Worm (Caenorhabditis elegans) whole organism, L2 larva: ENCODE measurements around the gene hecw-1.

Experiments used
- aly-2 ChIP-seq: fragments of 150-350 bp; optimal IDR thresholded peaks from 2 replicates; lab custom pipeline; 2014; ENCODE audit warnings: missing biosample characterization, missing genetic modification characterization
- ceh-16 ChIP-seq: fragments of 150-350 bp; optimal IDR thresholded peaks from 2 replicates; lab custom pipeline; 2014; ENCODE audit warnings: missing biosample characterization, missing genetic modification characterization
- elt-3 ChIP-seq: sonication (generic microtip); optimal IDR thresholded peaks from 2 replicates; lab custom pipeline; 2017; ENCODE audit warnings: missing biosample characterization, missing genetic modification characterization
- lin-39 ChIP-seq: fragments of 150-350 bp; optimal IDR thresholded peaks from 2 replicates; lab custom pipeline; 2014; ENCODE audit warnings: missing biosample characterization, missing genetic modification reagents, missing genetic modification characterization
- mab-5 ChIP-seq: fragments of 150-350 bp; optimal IDR thresholded peaks from 2 replicates; lab custom pipeline; 2014; ENCODE audit warnings: missing biosample characterization, missing genetic modification characterization
- nhr-12 ChIP-seq: fragments of 150-350 bp; optimal IDR thresholded peaks from 2 replicates; lab custom pipeline; 2014; ENCODE audit warnings: missing biosample characterization, missing genetic modification characterization
- skn-1 ChIP-seq: sonication (generic microtip); optimal IDR thresholded peaks from 2 replicates; lab custom pipeline; 2017; ENCODE audit warnings: missing biosample characterization, missing genetic modification characterization
- snpc-4 ChIP-seq: fragments of 150-350 bp; optimal IDR thresholded peaks from 2 replicates; lab custom pipeline; 2014; ENCODE audit warnings: missing biosample characterization, missing genetic modification characterization
- unc-39 ChIP-seq: fragments of 150-350 bp; optimal IDR thresholded peaks from 2 replicates; lab custom pipeline; 2014; ENCODE audit warnings: missing biosample characterization, missing genetic modification characterization
- zag-1 ChIP-seq: fragments of 150-350 bp; optimal IDR thresholded peaks from 2 replicates; lab custom pipeline; 2014; ENCODE audit warnings: missing biosample characterization, missing genetic modification characterization
- ztf-11 ChIP-seq: sonication (generic microtip); optimal IDR thresholded peaks from 2 replicates; lab custom pipeline; 2017; ENCODE audit warnings: missing biosample characterization, missing genetic modification characterization

ce11 chrIII:3381866-3382265 lies 7.9 kb downstream of the hecw-1 start:
- TF ChIP-seq ztf-11 (no peak), nhr-12 (no peak), ceh-16 (tag; lab: Kevin White, UChicago) (no peak), zag-1 (tag; lab: Kevin White, UChicago) (peak; percentile 14), snpc-4 (tag; lab: Kevin White, UChicago) (peak; percentile 12), elt-3 (no peak), mab-5 (tag; lab: Kevin White, UChicago) (no peak), aly-2 (tag; lab: Kevin White, UChicago) (no peak), skn-1 (tag; lab: Kevin White, UChicago) (no peak), lin-39 (tag; lab: Kevin White, UChicago) (no peak), unc-39 (tag; lab: Kevin White, UChicago) (no peak)
